Fruit fly (Drosophila melanogaster) whole organism, prepupa: ENCODE measurements around the gene CG42375.

Source experiments
- fkh ChIP-seq: fragments of 200-800 bp; sonication (Bioruptor generic); optimal IDR thresholded peaks from 3 replicates; lab custom pipeline; 2017; ENCODE audit warnings: missing biosample characterization, mild to moderate bottlenecking, missing genetic modification characterization, moderate library complexity
- salr ChIP-seq, 2 experiments: fragments of 200-800 bp; sonication (Bioruptor generic); optimal IDR thresholded peaks; 3 replicates each; lab custom pipeline; 2016 to 2018; ENCODE audit warnings: missing biosample characterization in 2 of 2, missing genetic modification characterization in 2 of 2, mild to moderate bottlenecking in 1 of 2

- TF ChIP-seq fkh (GFP tag; lab: Kevin White, UChicago) (no peak), salr (GFP tag; optimal IDR thresholded peaks at IDR 0.05; lab: Kevin White, UChicago) (no peak)
Observed at dm6 chr3R:13804971-13805603, 25.7 kb downstream of the CG42375 start.
